Fruit fly (Drosophila melanogaster) whole organism, wandering third instar larva: ENCODE measurements around the gene Eip63F-1.

ENCODE experiments used
- Jra ChIP-seq: sonication (Bioruptor generic); optimal IDR thresholded peaks from 2 replicates; lab custom pipeline; 2016; ENCODE audit warnings: missing biosample characterization, missing genetic modification characterization
- brk ChIP-seq: fragments of 200-800 bp; sonication (Bioruptor generic); optimal IDR thresholded peaks from 2 replicates; lab custom pipeline; 2016; ENCODE audit warnings: missing biosample characterization, mild to moderate bottlenecking, missing genetic modification characterization
- sv ChIP-seq: fragments of 200-800 bp; sonication (Bioruptor generic); optimal IDR thresholded peaks from 3 replicates; lab custom pipeline; 2016; ENCODE audit warnings: missing biosample characterization, missing genetic modification characterization

- TF ChIP-seq sv (GFP tag; lab: Kevin White, UChicago) (no peak), brk (GFP tag; lab: Kevin White, UChicago) (no peak), Jra (GFP tag; lab: Kevin White, UChicago) (no peak)
These were observed 29.7 kb upstream of the Eip63F-1 start for dm6 chr3L:3965102-3965501.
